Fruit fly (Drosophila melanogaster): Measurements from ENCODE around the gene wit.

DNA sequence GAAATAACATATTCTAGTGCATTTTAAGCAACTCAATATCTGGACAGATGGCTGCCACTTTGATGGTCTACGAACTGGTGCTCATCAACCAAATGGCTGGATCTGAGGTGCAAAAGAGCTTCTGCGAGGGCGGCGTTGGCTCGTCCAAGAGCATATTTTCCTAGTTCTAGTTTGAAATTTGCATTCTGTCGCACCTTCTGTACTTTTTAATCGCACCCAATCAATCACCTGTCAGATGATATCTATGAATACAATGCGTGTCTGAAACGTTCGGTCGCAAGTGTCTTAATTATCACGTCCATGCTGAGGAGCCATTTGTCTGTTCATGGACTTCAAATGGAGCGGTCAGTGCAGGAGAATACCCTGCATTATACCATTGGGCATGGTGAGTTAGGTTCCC, 39.8 kb downstream of the wit start, which contains the start of the genes Gr64d and Gr64e:
- TF ChIP-seq Jra (GFP tag; optimal IDR thresholded peaks at IDR 0.05): no peak
- TF ChIP-seq lola (GFP tag; optimal IDR thresholded peaks at IDR 0.05): no peak
- TF ChIP-seq woc (GFP tag; optimal IDR thresholded peaks at IDR 0.05): no peak
- TF ChIP-seq Hr83 (GFP tag; optimal IDR thresholded peaks at IDR 0.05; ENCODE audit: poor library complexity, severe bottlenecking): no peak
- TF ChIP-seq Dfd (GFP tag; optimal IDR thresholded peaks at IDR 0.05): no peak
- no peak for TF ChIP-seq pan (optimal IDR thresholded peaks at IDR 0.05)

Data from whole organism, wandering third instar larva.